Worm (Caenorhabditis elegans) whole organism, L4 larva: ENCODE measurements around the gene nhr-47.

Experiments
- F37D6.2 ChIP-seq: sonication (generic microtip); optimal IDR thresholded peaks from 2 replicates; lab custom pipeline; 2016; ENCODE audit warnings: mild to moderate bottlenecking, missing genetic modification characterization, missing compliant biosample characterization
- R02D3.7 ChIP-seq: fragments of 150-350 bp; sonication (generic microtip); optimal IDR thresholded peaks from 3 replicates; lab custom pipeline; 2014; ENCODE audit warnings: missing biosample characterization, missing genetic modification characterization
- Y48G9A.11 ChIP-seq: fragments of 200-800 bp; sonication (Bioruptor generic); IDR thresholded peaks from 2 replicates; pipeline ENCODE4 v1.3.6; 2022; ENCODE audit warnings: missing genetic modification reagents, missing genetic modification characterization, missing compliant biosample characterization
- ZK337.2 ChIP-seq: fragments of 200-800 bp; sonication (Bioruptor generic); IDR thresholded peaks from 2 replicates; pipeline ENCODE4 v1.3.6; 2022; ENCODE audit warnings: missing genetic modification reagents, missing genetic modification characterization, missing compliant biosample characterization
- aha-1 ChIP-seq: fragments of 150-350 bp; peaks from one replicate; lab custom pipeline; 2014; ENCODE audit warnings: missing biosample characterization, missing genetic modification characterization
- ama-1 ChIP-seq: fragments of 150-350 bp; optimal IDR thresholded peaks from 2 replicates; lab custom pipeline; 2014; ENCODE audit warnings: inconsistent platforms, mixed read lengths
- daf-16 ChIP-seq, 3 experiments: sonication (generic microtip); optimal IDR thresholded peaks; 2 replicates each; lab custom pipeline; 2016 to 2017; ENCODE audit warnings: missing genetic modification characterization in 3 of 3, missing genetic modification reagents in 3 of 3, mild to moderate bottlenecking in 2 of 3, missing compliant biosample characterization in 2 of 3, missing biosample characterization in 1 of 3, moderate library complexity in 1 of 3
- egl-43 ChIP-seq: fragments of 200-800 bp; sonication (Bioruptor generic); IDR thresholded peaks from 2 replicates; pipeline ENCODE4 v1.3.6; 2022; ENCODE audit warnings: missing genetic modification reagents, missing genetic modification characterization, missing compliant biosample characterization
- fkh-10 ChIP-seq: fragments of 150-350 bp; optimal IDR thresholded peaks from 2 replicates; lab custom pipeline; 2014; ENCODE audit warnings: missing biosample characterization, missing genetic modification reagents, missing genetic modification characterization
- fos-1 ChIP-seq: fragments of 150-350 bp; optimal IDR thresholded peaks from 2 replicates; lab custom pipeline; 2014; ENCODE audit warnings: missing biosample characterization, missing genetic modification characterization
- hmg-1.1 ChIP-seq: fragments of 200-800 bp; sonication (Bioruptor generic); IDR thresholded peaks from 2 replicates; pipeline ENCODE4 v1.3.6; 2022; ENCODE audit warnings: missing genetic modification reagents, missing genetic modification characterization, missing compliant biosample characterization
- jun-1 ChIP-seq: fragments of 150-350 bp; optimal IDR thresholded peaks from 2 replicates; lab custom pipeline; 2014; ENCODE audit warnings: missing biosample characterization, missing genetic modification reagents, missing genetic modification characterization
- lim-7 ChIP-seq: fragments of 200-800 bp; sonication (Bioruptor generic); IDR thresholded peaks from 2 replicates; pipeline ENCODE4 v1.3.6; 2022; ENCODE audit warnings: missing genetic modification characterization, missing compliant biosample characterization
- lin-29 ChIP-seq: fragments of 200-800 bp; sonication (Bioruptor generic); IDR thresholded peaks from 2 replicates; pipeline ENCODE4 v1.3.6; 2022; ENCODE audit warnings: missing genetic modification reagents, missing genetic modification characterization, missing compliant biosample characterization
- lin-38 ChIP-seq: fragments of 200-800 bp; sonication (Bioruptor generic); IDR thresholded peaks from 2 replicates; pipeline ENCODE4 v1.3.6; 2022; ENCODE audit warnings: missing genetic modification reagents, missing genetic modification characterization, missing compliant biosample characterization
- mdl-1 ChIP-seq, 2 experiments: fragments of 150-350 bp in 1 of 2; sonication (generic microtip) in 1 of 2; optimal IDR thresholded peaks; 2 replicates each; lab custom pipeline; 2014 to 2017; ENCODE audit warnings: missing biosample characterization in 2 of 2, missing genetic modification characterization in 2 of 2
- mdt-29 ChIP-seq: fragments of 200-800 bp; sonication (Bioruptor generic); IDR thresholded peaks from 2 replicates; pipeline ENCODE4 v1.3.6; 2022; ENCODE audit warnings: missing genetic modification reagents, missing genetic modification characterization, missing compliant biosample characterization
- mep-1 ChIP-seq: fragments of 150-350 bp; sonication (generic microtip); optimal IDR thresholded peaks from 3 replicates; lab custom pipeline; 2014; ENCODE audit warnings: missing biosample characterization, missing genetic modification characterization
- mxl-3 ChIP-seq: fragments of 200-800 bp; sonication (Bioruptor generic); optimal IDR thresholded peaks from 2 replicates; lab custom pipeline; 2018; ENCODE audit warnings: mild to moderate bottlenecking, missing genetic modification characterization, missing compliant biosample characterization
- nhr-10 ChIP-seq: fragments of 150-350 bp; optimal IDR thresholded peaks from 2 replicates; lab custom pipeline; 2014; ENCODE audit warnings: missing biosample characterization, missing genetic modification characterization
- nhr-102 ChIP-seq: sonication (generic microtip); optimal IDR thresholded peaks from 2 replicates; lab custom pipeline; 2016; ENCODE audit warnings: mild to moderate bottlenecking, missing genetic modification characterization, moderate library complexity, missing compliant biosample characterization
- nhr-28 ChIP-seq: fragments of 150-350 bp; optimal IDR thresholded peaks from 2 replicates; lab custom pipeline; 2014; ENCODE audit warnings: missing biosample characterization, missing genetic modification characterization
- nhr-41 ChIP-seq: fragments of 200-800 bp; sonication (Bioruptor generic); IDR thresholded peaks from 2 replicates; pipeline ENCODE4 v1.3.6; 2022; ENCODE audit warnings: missing genetic modification reagents, missing genetic modification characterization, missing compliant biosample characterization
- nhr-48 ChIP-seq: sonication (generic microtip); optimal IDR thresholded peaks from 2 replicates; lab custom pipeline; 2016; ENCODE audit warnings: mild to moderate bottlenecking, missing genetic modification characterization, missing compliant biosample characterization
- nhr-77 ChIP-seq: fragments of 150-350 bp; optimal IDR thresholded peaks from 2 replicates; lab custom pipeline; 2014; ENCODE audit warnings: missing biosample characterization, missing genetic modification characterization
- php-3 ChIP-seq: fragments of 200-800 bp; sonication (Bioruptor generic); IDR thresholded peaks from 2 replicates; pipeline ENCODE4 v1.3.6; 2022; ENCODE audit warnings: missing genetic modification reagents, missing genetic modification characterization, missing compliant biosample characterization
- pqm-1 ChIP-seq: sonication (generic microtip); optimal IDR thresholded peaks from 2 replicates; lab custom pipeline; 2017; ENCODE audit warnings: missing biosample characterization, missing genetic modification characterization
- sdz-12 ChIP-seq: fragments of 200-800 bp; sonication (Bioruptor generic); optimal IDR thresholded peaks from 2 replicates; lab custom pipeline; 2018; ENCODE audit warnings: mild to moderate bottlenecking, missing genetic modification characterization, missing compliant biosample characterization
- set-16 ChIP-seq: fragments of 200-800 bp; sonication (Bioruptor generic); IDR thresholded peaks from 2 replicates; pipeline ENCODE4 v1.3.6; 2022; ENCODE audit warnings: missing genetic modification reagents, missing genetic modification characterization, missing compliant biosample characterization
- skn-1 ChIP-seq: fragments of 150-350 bp; optimal IDR thresholded peaks from 2 replicates; lab custom pipeline; 2014; ENCODE audit warnings: missing biosample characterization, missing genetic modification characterization
- snpc-1.2 ChIP-seq: fragments of 200-800 bp; sonication (Bioruptor generic); IDR thresholded peaks from 2 replicates; pipeline ENCODE4 v1.3.6; 2022; ENCODE audit warnings: missing genetic modification reagents, missing genetic modification characterization, missing compliant biosample characterization
- snpc-4 ChIP-seq: fragments of 150-350 bp; optimal IDR thresholded peaks from 2 replicates; lab custom pipeline; 2014; ENCODE audit warnings: missing biosample characterization, missing genetic modification characterization
- unc-130 ChIP-seq: sonication (generic microtip); optimal IDR thresholded peaks from 2 replicates; lab custom pipeline; 2016; ENCODE audit warnings: missing genetic modification reagents, missing genetic modification characterization, missing compliant biosample characterization
- zip-11 ChIP-seq: fragments of 200-800 bp; sonication (Bioruptor generic); IDR thresholded peaks from 2 replicates; pipeline ENCODE4 v1.3.6; 2022; ENCODE audit warnings: missing genetic modification characterization, missing compliant biosample characterization

nhr-47 gene

DNA sequence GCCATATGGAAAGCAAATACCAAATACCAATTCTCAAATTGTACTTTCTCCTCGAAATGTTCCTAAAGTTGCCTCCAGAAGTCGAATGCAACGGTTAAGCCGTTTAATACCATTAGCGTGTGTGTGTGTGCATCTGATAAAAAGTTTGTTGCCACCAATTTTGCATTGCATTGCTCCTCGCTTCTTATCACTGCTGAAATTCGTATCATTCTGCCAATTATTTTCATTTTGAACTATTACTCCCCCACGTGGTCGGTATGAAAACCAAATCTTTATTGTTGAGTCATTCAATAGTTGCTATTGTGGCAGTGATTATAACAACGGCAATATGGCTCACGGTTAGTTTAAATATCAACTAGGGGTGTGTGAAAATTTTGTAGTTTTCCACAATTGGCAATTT lies 14.8 kb upstream of the nhr-47 start, which contains the start of gene T05C3.6 (continued):
- TF ChIP-seq mxl-3 (GFP tag; lab: Kevin White, UChicago), result peak; percentile 57
- TF ChIP-seq F37D6.2 (tag; lab: Kevin White, UChicago), result no peak
- TF ChIP-seq skn-1 (tag; lab: Kevin White, UChicago), result no peak
- no peak for TF ChIP-seq zip-11 (GFP tag; lab: Robert Waterston, UW)
- TF ChIP-seq ZK337.2 (GFP tag; lab: Robert Waterston, UW), result no peak
- TF ChIP-seq set-16 (GFP tag; lab: Robert Waterston, UW), result no peak
- no peak for TF ChIP-seq mep-1 (tag; lab: Kevin White, UChicago)
- peak; percentile 66 for TF ChIP-seq nhr-28
- peak in 1 of 2 experiments; percentile 64 for TF ChIP-seq mdl-1 (tag; optimal IDR thresholded peaks at IDR 0.05; lab: Kevin White, UChicago)
- no peak for TF ChIP-seq nhr-102 (tag; lab: Kevin White, UChicago)
- no peak for TF ChIP-seq egl-43 (GFP tag; lab: Robert Waterston, UW)
- TF ChIP-seq, all 104 proteins: peak for 6

DNA sequence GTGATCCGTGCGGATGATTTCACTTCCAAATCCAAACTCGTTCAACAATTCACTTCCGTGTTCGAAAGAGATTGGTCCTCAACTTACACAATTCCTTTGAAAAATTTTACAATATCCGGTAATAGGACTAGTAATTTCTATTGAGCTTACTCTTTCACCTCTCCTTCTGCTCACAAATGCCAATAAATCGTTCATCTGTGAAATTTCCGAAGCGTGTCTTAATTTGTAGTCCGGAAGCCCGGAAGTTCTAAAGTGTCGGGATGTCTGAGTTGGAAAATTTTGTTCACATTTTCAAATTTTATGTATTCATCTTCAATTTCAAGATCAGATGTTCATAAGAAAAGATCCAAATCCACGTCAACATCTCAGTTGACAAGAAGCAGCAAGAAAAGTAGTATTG lies 11.6 kb upstream of the nhr-47 start, which contains the start of gene T05C3.2:
TSS of gene T05C3.2 (plus strand) at position 301 of the 400 bp plus-strand sequence.
- TF ChIP-seq nhr-10 (tag; lab: Kevin White, UChicago) (no peak), daf-16 (GFP tag; optimal IDR thresholded peaks at IDR 0.05; lab: Kevin White, UChicago) (no peak), daf-16 (tag; optimal IDR thresholded peaks at IDR 0.05; lab: Kevin White, UChicago) (no peak), lin-29 (no peak), mdl-1 (tag; optimal IDR thresholded peaks at IDR 0.05; lab: Kevin White, UChicago) (no peak), snpc-1.2 (GFP tag; lab: Robert Waterston, UW) (no peak)
- TF ChIP-seq, all 104 proteins: peak for 0

DNA sequence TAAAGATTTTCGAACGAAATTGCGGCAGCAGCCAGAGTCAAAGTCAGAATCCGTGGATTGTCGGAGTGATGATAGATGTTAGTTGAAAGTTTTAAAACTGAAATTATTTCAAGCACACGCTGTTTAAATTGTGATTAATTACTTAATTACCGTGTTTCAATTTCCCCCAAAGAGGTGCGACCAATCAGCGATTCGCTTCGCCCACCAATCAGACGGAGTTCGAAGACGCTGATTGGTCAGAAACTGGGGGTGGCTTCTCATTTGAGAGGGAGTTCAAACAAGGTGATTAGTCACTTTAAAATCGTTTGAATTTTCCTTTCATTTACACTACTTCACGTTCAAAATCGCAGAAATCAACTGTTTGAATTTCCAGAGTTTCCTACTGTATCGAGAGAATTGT lies 5.6 kb upstream of the nhr-47 start:
- TF ChIP-seq unc-130 (no peak), jun-1 (tag; lab: Kevin White, UChicago) (no peak), pqm-1 (no peak), daf-16 (GFP tag; optimal IDR thresholded peaks at IDR 0.05; lab: Kevin White, UChicago) (no peak), daf-16 (tag; optimal IDR thresholded peaks at IDR 0.05; lab: Kevin White, UChicago) (no peak), aha-1 (tag; lab: Kevin White, UChicago) (no peak), php-3 (GFP tag; lab: Robert Waterston, UW) (no peak), lim-7 (GFP tag; lab: Robert Waterston, UW) (no peak), snpc-4 (tag; lab: Kevin White, UChicago) (no peak), fkh-10 (GFP tag; lab: Kevin White, UChicago) (no peak), mdl-1 (tag; optimal IDR thresholded peaks at IDR 0.05; lab: Kevin White, UChicago) (no peak), R02D3.7 (tag; lab: Kevin White, UChicago) (no peak), lin-38 (GFP tag; lab: Robert Waterston, UW) (no peak), nhr-77 (tag; lab: Kevin White, UChicago) (no peak), sdz-12 (GFP tag; lab: Kevin White, UChicago) (no peak), fos-1 (no peak), hmg-1.1 (GFP tag; lab: Robert Waterston, UW) (no peak), nhr-41 (GFP tag; lab: Robert Waterston, UW) (no peak), nhr-48 (no peak), ama-1 (lab: Kevin White, UChicago) (no peak)

DNA sequence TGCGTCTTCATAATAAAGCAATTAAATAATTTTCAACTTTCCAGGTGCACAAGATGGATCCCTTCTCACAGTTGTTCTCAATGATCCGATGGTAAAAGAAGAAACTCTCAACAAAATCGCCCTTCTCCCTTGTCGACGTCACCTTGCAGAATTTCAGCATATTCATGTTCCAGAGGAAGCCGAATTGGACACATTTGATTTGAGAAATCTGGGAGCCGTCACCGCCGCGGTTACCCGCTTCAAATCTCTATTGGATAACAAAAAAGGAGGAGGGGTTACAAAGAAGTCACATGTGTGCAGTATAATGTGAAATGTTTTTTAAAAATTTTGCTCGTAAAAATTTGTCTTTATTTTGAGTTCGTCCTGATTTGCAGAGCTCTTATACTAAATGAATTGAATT lies 2.4 kb upstream of the nhr-47 start:
- TF ChIP-seq lin-38 (GFP tag; lab: Robert Waterston, UW) (no peak), sdz-12 (GFP tag; lab: Kevin White, UChicago) (no peak), mdt-29 (GFP tag; lab: Robert Waterston, UW) (0 out of 2 replicates have a peak, but pooled peaks have one; percentile 46), Y48G9A.11 (GFP tag; lab: Robert Waterston, UW) (peak; percentile 52; the same call in 1 of the 2 replicates), ZK337.2 (GFP tag; lab: Robert Waterston, UW) (no peak), skn-1 (tag; lab: Kevin White, UChicago) (no peak), daf-16 (GFP tag; optimal IDR thresholded peaks at IDR 0.05; lab: Kevin White, UChicago) (peak in 1 of 2 experiments; percentile 46), daf-16 (tag; optimal IDR thresholded peaks at IDR 0.05; lab: Kevin White, UChicago) (no peak)
- TF ChIP-seq, all 104 proteins: peak for 3
